Fruit fly (Drosophila melanogaster) whole organism, embryonic: ENCODE data around the gene Ugt37D1.

Source experiments
- Asciz ChIP-seq: fragments of 200-800 bp; sonication (Bioruptor generic); optimal IDR thresholded peaks from 2 replicates; lab custom pipeline; 2017; ENCODE audit warnings: missing biosample characterization, mild to moderate bottlenecking, missing genetic modification characterization, missing genetic modification reagents
- Atf-2 ChIP-seq: fragments of 200-800 bp; sonication (Bioruptor generic); optimal IDR thresholded peaks from 2 replicates; lab custom pipeline; 2016; ENCODE audit warnings: missing biosample characterization, missing genetic modification characterization
- Atf3 ChIP-seq: fragments of 200-800 bp; sonication (Bioruptor generic); optimal IDR thresholded peaks from 3 replicates; lab custom pipeline; 2016; ENCODE audit warnings: missing biosample characterization, missing genetic modification characterization
- B-H2 ChIP-seq: fragments of 200-800 bp; sonication (Bioruptor generic); optimal IDR thresholded peaks from 2 replicates; lab custom pipeline; 2018; ENCODE audit warnings: missing biosample characterization, mild to moderate bottlenecking, missing genetic modification characterization
- CG10431 ChIP-seq: fragments of 200-800 bp; sonication (Bioruptor generic); optimal IDR thresholded peaks from 3 replicates; lab custom pipeline; 2018; ENCODE audit warnings: missing biosample characterization, mild to moderate bottlenecking, missing genetic modification characterization
- CG12299 ChIP-seq: fragments of 200-800 bp; sonication (Bioruptor generic); optimal IDR thresholded peaks from 2 replicates; lab custom pipeline; 2018; ENCODE audit warnings: missing biosample characterization, mild to moderate bottlenecking, missing genetic modification characterization
- CG12391 ChIP-seq: fragments of 200-800 bp; sonication (Bioruptor generic); optimal IDR thresholded peaks from 3 replicates; lab custom pipeline; 2018; ENCODE audit warnings: missing biosample characterization, mild to moderate bottlenecking, missing genetic modification characterization, moderate library complexity
- CG14860 ChIP-seq: fragments of 200-800 bp; sonication (Bioruptor generic); IDR thresholded peaks from 3 replicates; pipeline ENCODE4 v1.3.6; 2022; ENCODE audit warnings: missing biosample characterization, missing genetic modification characterization; ENCODE audit not compliant: partially characterized antibody
- CG1603 ChIP-seq: fragments of 200-800 bp; sonication (Bioruptor generic); optimal IDR thresholded peaks from 2 replicates; lab custom pipeline; 2019; ENCODE audit warnings: missing biosample characterization, mild to moderate bottlenecking, missing genetic modification characterization, moderate library complexity
- CG17359 ChIP-seq: fragments of 200-800 bp; sonication (Bioruptor generic); optimal IDR thresholded peaks from 3 replicates; lab custom pipeline; 2018; ENCODE audit warnings: missing biosample characterization, mild to moderate bottlenecking, missing genetic modification characterization, moderate library complexity
- CG17912 ChIP-seq: fragments of 200-800 bp; sonication (Bioruptor generic); optimal IDR thresholded peaks from 2 replicates; lab custom pipeline; 2018; ENCODE audit warnings: missing biosample characterization, mild to moderate bottlenecking, missing genetic modification characterization
- CG18599 ChIP-seq: fragments of 200-800 bp; sonication (Bioruptor generic); optimal IDR thresholded peaks from 3 replicates; lab custom pipeline; 2017; ENCODE audit warnings: missing biosample characterization, missing genetic modification characterization, mild to moderate bottlenecking, moderate library complexity, missing genetic modification reagents
- CG2129 ChIP-seq: fragments of 200-800 bp; sonication (Bioruptor generic); IDR thresholded peaks from 2 replicates; pipeline ENCODE4 v1.3.6; 2022; ENCODE audit warnings: missing biosample characterization, missing genetic modification characterization; ENCODE audit not compliant: partially characterized antibody
- CG2678 ChIP-seq: fragments of 200-800 bp; sonication (Bioruptor generic); optimal IDR thresholded peaks from 3 replicates; lab custom pipeline; 2019; ENCODE audit warnings: missing biosample characterization, mild to moderate bottlenecking, missing genetic modification characterization, moderate library complexity
- CG3065 ChIP-seq: fragments of 200-800 bp; sonication (Bioruptor generic); optimal IDR thresholded peaks from 2 replicates; lab custom pipeline; 2016; ENCODE audit warnings: missing biosample characterization, missing genetic modification characterization
- CG32767 ChIP-seq: fragments of 200-800 bp; sonication (Bioruptor generic); IDR thresholded peaks from 2 replicates; pipeline ENCODE4 v1.3.6; 2022; ENCODE audit warnings: missing biosample characterization, missing genetic modification characterization
- CG3995 ChIP-seq: fragments of 200-800 bp; sonication (Bioruptor generic); optimal IDR thresholded peaks from 3 replicates; lab custom pipeline; 2016; ENCODE audit warnings: missing biosample characterization, missing genetic modification characterization
- CG4282 ChIP-seq: fragments of 200-800 bp; sonication (Bioruptor generic); optimal IDR thresholded peaks from 2 replicates; lab custom pipeline; 2016; ENCODE audit warnings: missing biosample characterization, missing genetic modification characterization
- CG4404 ChIP-seq: fragments of 200-800 bp; sonication (Bioruptor generic); IDR thresholded peaks from 2 replicates; pipeline ENCODE4 v1.3.6; 2022; ENCODE audit warnings: missing biosample characterization, missing genetic modification characterization
- CG5180 ChIP-seq: fragments of 200-800 bp; sonication (Bioruptor generic); optimal IDR thresholded peaks from 3 replicates; lab custom pipeline; 2017; ENCODE audit warnings: missing biosample characterization, missing genetic modification characterization, mild to moderate bottlenecking, moderate library complexity, missing genetic modification reagents
- CG7786 ChIP-seq: fragments of 200-800 bp; sonication (Bioruptor generic); optimal IDR thresholded peaks from 2 replicates; lab custom pipeline; 2016; ENCODE audit warnings: missing biosample characterization, missing genetic modification characterization
- Camta ChIP-seq: fragments of 200-800 bp; sonication (Bioruptor generic); optimal IDR thresholded peaks from 2 replicates; lab custom pipeline; 2016; ENCODE audit warnings: missing biosample characterization, missing genetic modification characterization
- Dad ChIP-seq: fragments of 200-800 bp; sonication (Bioruptor generic); optimal IDR thresholded peaks from 3 replicates; lab custom pipeline; 2016; ENCODE audit warnings: missing biosample characterization, missing genetic modification characterization
- Dip2 ChIP-seq: fragments of 200-800 bp; sonication (Bioruptor generic); IDR thresholded peaks from 2 replicates; pipeline ENCODE4 v1.3.6; 2022; ENCODE audit warnings: missing biosample characterization, missing genetic modification characterization
- Dref ChIP-seq: fragments of 200-800 bp; sonication (Bioruptor generic); IDR thresholded peaks from 2 replicates; pipeline ENCODE4 v1.3.6; 2022; ENCODE audit warnings: missing biosample characterization, missing genetic modification characterization
- Drgx ChIP-seq: fragments of 200-800 bp; sonication (Bioruptor generic); IDR thresholded peaks from 2 replicates; pipeline ENCODE4 v1.3.6; 2022; ENCODE audit warnings: missing biosample characterization, missing genetic modification characterization
- H2.0 ChIP-seq: fragments of 200-800 bp; sonication (Bioruptor generic); IDR thresholded peaks from 2 replicates; pipeline ENCODE4 v1.3.6; 2022; ENCODE audit warnings: missing biosample characterization, missing genetic modification characterization
- Hand ChIP-seq: fragments of 200-800 bp; sonication (Bioruptor generic); optimal IDR thresholded peaks from 2 replicates; lab custom pipeline; 2017; ENCODE audit warnings: mild to moderate bottlenecking, missing biosample characterization, missing genetic modification reagents, missing genetic modification characterization
- Nf-YA ChIP-seq: fragments of 200-800 bp; sonication (Bioruptor generic); IDR thresholded peaks from 2 replicates; pipeline ENCODE4 v1.3.6; 2022; ENCODE audit warnings: missing biosample characterization, missing genetic modification characterization
- Ptx1 ChIP-seq: fragments of 200-800 bp; sonication (Bioruptor generic); IDR thresholded peaks from 2 replicates; pipeline ENCODE4 v1.3.6; 2022; ENCODE audit warnings: missing biosample characterization, missing genetic modification characterization
- TFAM ChIP-seq: fragments of 200-800 bp; sonication (Bioruptor generic); optimal IDR thresholded peaks from 2 replicates; lab custom pipeline; 2017; ENCODE audit warnings: missing biosample characterization, missing genetic modification characterization, inconsistent platforms
- Xrp1 ChIP-seq: fragments of 200-800 bp; sonication (Bioruptor generic); IDR thresholded peaks from 2 replicates; pipeline ENCODE4 v1.3.6; 2022; ENCODE audit warnings: missing biosample characterization, missing genetic modification characterization
- abd-A ChIP-seq: fragments of 200-800 bp; sonication (Bioruptor generic); optimal IDR thresholded peaks from 3 replicates; lab custom pipeline; 2019; ENCODE audit warnings: missing biosample characterization, mild to moderate bottlenecking, missing genetic modification characterization, moderate library complexity
- ac ChIP-seq: fragments of 200-800 bp; sonication (Bioruptor generic); optimal IDR thresholded peaks from 3 replicates; lab custom pipeline; 2017; ENCODE audit warnings: missing biosample characterization, mild to moderate bottlenecking, missing genetic modification characterization
- btn ChIP-seq: fragments of 200-800 bp; sonication (Bioruptor generic); optimal IDR thresholded peaks from 2 replicates; lab custom pipeline; 2016; ENCODE audit warnings: missing biosample characterization, missing genetic modification characterization
- crc ChIP-seq: fragments of 200-800 bp; sonication (Bioruptor generic); optimal IDR thresholded peaks from 2 replicates; lab custom pipeline; 2016; ENCODE audit warnings: missing biosample characterization, missing genetic modification characterization
- emc ChIP-seq: fragments of 200-800 bp; sonication (Bioruptor generic); optimal IDR thresholded peaks from 2 replicates; lab custom pipeline; 2016; ENCODE audit warnings: missing biosample characterization, missing genetic modification characterization
- fu2 ChIP-seq: fragments of 200-800 bp; sonication (Bioruptor generic); optimal IDR thresholded peaks from 2 replicates; lab custom pipeline; 2016; ENCODE audit warnings: missing biosample characterization, missing genetic modification characterization
- kay ChIP-seq: fragments of 200-800 bp; sonication (Bioruptor generic); optimal IDR thresholded peaks from 2 replicates; lab custom pipeline; 2016; ENCODE audit warnings: missing biosample characterization, missing genetic modification characterization
- mam ChIP-seq: fragments of 200-800 bp; sonication (Bioruptor generic); optimal IDR thresholded peaks from 3 replicates; lab custom pipeline; 2016; ENCODE audit warnings: missing biosample characterization, missing genetic modification characterization
- oc ChIP-seq: fragments of 200-800 bp; sonication (Bioruptor generic); optimal IDR thresholded peaks from 2 replicates; lab custom pipeline; 2018; ENCODE audit warnings: missing biosample characterization, mild to moderate bottlenecking, missing genetic modification characterization, moderate library complexity
- odd ChIP-seq: fragments of 200-800 bp; sonication (Bioruptor generic); optimal IDR thresholded peaks from 2 replicates; lab custom pipeline; 2017; ENCODE audit warnings: missing biosample characterization, mild to moderate bottlenecking, missing genetic modification characterization
- otp ChIP-seq: fragments of 200-800 bp; sonication (Bioruptor generic); IDR thresholded peaks from 3 replicates; pipeline ENCODE4, ENCODE4 v1.3.6; 2022; ENCODE audit warnings: missing biosample characterization, missing genetic modification characterization
- rib ChIP-seq: fragments of 200-800 bp; sonication (Bioruptor generic); IDR thresholded peaks from 2 replicates; pipeline ENCODE4 v1.3.6; 2022; ENCODE audit warnings: missing biosample characterization, missing genetic modification characterization
- sd ChIP-seq: fragments of 200-800 bp; sonication (Bioruptor generic); optimal IDR thresholded peaks from 3 replicates; lab custom pipeline; 2018; ENCODE audit warnings: missing biosample characterization, mild to moderate bottlenecking, missing genetic modification characterization, moderate library complexity
- so ChIP-seq: fragments of 200-800 bp; sonication (Bioruptor generic); IDR thresholded peaks from 3 replicates; pipeline ENCODE4 v1.3.6; 2022; ENCODE audit warnings: missing biosample characterization, missing genetic modification characterization
- tin ChIP-seq: fragments of 200-800 bp; sonication (Bioruptor generic); optimal IDR thresholded peaks from 3 replicates; lab custom pipeline; 2016; ENCODE audit warnings: missing biosample characterization, missing genetic modification characterization
- tna ChIP-seq: fragments of 200-800 bp; sonication (Bioruptor generic); IDR thresholded peaks from 2 replicates; pipeline ENCODE4 v1.3.6; 2022; ENCODE audit warnings: missing biosample characterization, missing genetic modification characterization; ENCODE audit not compliant: partially characterized antibody
- trem ChIP-seq: fragments of 200-800 bp; optimal IDR thresholded peaks from 3 replicates; lab custom pipeline; 2019; ENCODE audit warnings: missing biosample characterization, mild to moderate bottlenecking, missing genetic modification characterization, moderate library complexity
- wdn ChIP-seq: fragments of 200-800 bp; sonication (Bioruptor generic); IDR thresholded peaks from 2 replicates; pipeline ENCODE4 v1.3.6; 2022; ENCODE audit warnings: missing biosample characterization, missing genetic modification characterization
- zen2 ChIP-seq: fragments of 200-800 bp; sonication (Bioruptor generic); IDR thresholded peaks from 3 replicates; pipeline ENCODE4 v1.3.6; 2022; ENCODE audit warnings: missing biosample characterization, missing genetic modification characterization; ENCODE audit not compliant: partially characterized antibody
- zfh1 ChIP-seq: fragments of 200-800 bp; sonication (Bioruptor generic); IDR thresholded peaks from 3 replicates; pipeline ENCODE4 v1.3.6; 2022; ENCODE audit warnings: missing biosample characterization, missing genetic modification characterization

Gene Ugt37D1

dm6 chr2L:16820993-16821392 is 22.2 kb downstream of the Ugt37D1 start, which contains the start of gene CG13280:
Gene CG13280 (minus strand): TSS chr2L:16821093.
- no peak for TF ChIP-seq wdn (GFP tag; lab: Robert Waterston, UW)
- no peak for TF ChIP-seq CG14860
- no peak for TF ChIP-seq abd-A (tag; lab: Kevin White, UChicago)
- TF ChIP-seq CG17359 (tag; lab: Kevin White, UChicago), result no peak
- no peak for TF ChIP-seq trem
- no peak for TF ChIP-seq Ptx1 (GFP tag; lab: Robert Waterston, UW)
- TF ChIP-seq emc (GFP tag; lab: Kevin White, UChicago), result no peak
- no peak for TF ChIP-seq ac (GFP tag; lab: Kevin White, UChicago)
- no peak for TF ChIP-seq Dad (GFP tag; lab: Kevin White, UChicago)
- TF ChIP-seq CG10431 (GFP tag; lab: Kevin White, UChicago), result no peak
- TF ChIP-seq Atf3 (GFP tag; lab: Kevin White, UChicago), result no peak
- no peak for TF ChIP-seq zfh1 (GFP tag; lab: Robert Waterston, UW)
- no peak for TF ChIP-seq rib
- no peak for TF ChIP-seq CG12299 (tag; lab: Kevin White, UChicago)
- TF ChIP-seq odd (GFP tag; lab: Kevin White, UChicago), result no peak
- no peak for TF ChIP-seq CG4282
- no peak for TF ChIP-seq CG17912 (GFP tag; lab: Kevin White, UChicago)
- no peak for TF ChIP-seq otp (GFP tag; lab: Robert Waterston, UW)
- TF ChIP-seq Camta, result no peak

DNA sequence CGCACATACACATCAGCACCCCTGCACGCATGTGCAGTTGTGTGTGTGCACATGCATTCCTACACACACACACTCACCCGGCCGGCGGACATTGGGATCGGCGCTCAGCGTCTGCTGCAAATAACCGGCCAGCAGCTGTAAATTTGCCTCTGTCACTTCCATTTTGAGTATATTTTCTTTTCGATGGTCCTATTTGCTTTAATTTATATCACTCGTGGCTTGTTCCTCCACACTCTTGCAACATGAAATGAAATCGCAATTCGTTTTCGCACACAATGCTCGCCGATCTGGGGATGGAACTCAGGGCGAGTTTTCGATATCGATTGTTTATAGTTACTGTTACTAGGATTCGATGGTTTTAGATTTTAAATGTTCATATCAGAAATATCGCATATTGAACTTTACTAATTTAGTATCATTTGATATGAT is 26.1 kb downstream of the Ugt37D1 start, which contains the start of gene Cse1:
Gene Cse1 (minus strand): TSS at position 303 of the 429 bp plus-strand sequence.
- TF ChIP-seq tin (no peak), CG5180 (no peak), zen2 (GFP tag; lab: Robert Waterston, UW) (no peak), CG18599 (GFP tag; lab: Kevin White, UChicago) (no peak), CG3995 (GFP tag; lab: Kevin White, UChicago) (peak; percentile 56), so (GFP tag; lab: Robert Waterston, UW) (no peak), H2.0 (GFP tag; lab: Robert Waterston, UW) (no peak), mam (GFP tag; lab: Kevin White, UChicago) (no peak), CG4404 (GFP tag; lab: Robert Waterston, UW) (no peak), fu2 (no peak), CG3065 (GFP tag; lab: Kevin White, UChicago) (no peak), kay (GFP tag; lab: Kevin White, UChicago) (no peak), btn (GFP tag; lab: Kevin White, UChicago) (no peak), Dip2 (GFP tag; lab: Robert Waterston, UW) (no peak), CG2129 (GFP tag; lab: Robert Waterston, UW) (peak; percentile 56), Nf-YA (GFP tag; lab: Robert Waterston, UW) (no peak), Dref (GFP tag; lab: Robert Waterston, UW) (peak; percentile 62), CG1603 (tag; lab: Kevin White, UChicago) (no peak), oc (tag; lab: Kevin White, UChicago) (no peak), Hand (GFP tag; lab: Kevin White, UChicago) (no peak), tna (GFP tag; lab: Robert Waterston, UW) (no peak), Drgx (GFP tag; lab: Robert Waterston, UW) (no peak), Xrp1 (GFP tag; lab: Robert Waterston, UW) (no peak), B-H2 (no peak), crc (no peak), CG2678 (tag; lab: Kevin White, UChicago) (no peak), sd (tag; lab: Kevin White, UChicago) (peak; percentile 76), CG12391 (no peak), CG7786 (GFP tag; lab: Kevin White, UChicago) (no peak), TFAM (GFP tag; lab: Kevin White, UChicago) (no peak), Atf-2 (no peak), Asciz (GFP tag; lab: Kevin White, UChicago) (no peak), Atf3 (GFP tag; lab: Kevin White, UChicago) (no peak), CG32767 (no peak)
